Worm (Caenorhabditis elegans): Measurements from ENCODE around the gene ZK686.1.

DNA sequence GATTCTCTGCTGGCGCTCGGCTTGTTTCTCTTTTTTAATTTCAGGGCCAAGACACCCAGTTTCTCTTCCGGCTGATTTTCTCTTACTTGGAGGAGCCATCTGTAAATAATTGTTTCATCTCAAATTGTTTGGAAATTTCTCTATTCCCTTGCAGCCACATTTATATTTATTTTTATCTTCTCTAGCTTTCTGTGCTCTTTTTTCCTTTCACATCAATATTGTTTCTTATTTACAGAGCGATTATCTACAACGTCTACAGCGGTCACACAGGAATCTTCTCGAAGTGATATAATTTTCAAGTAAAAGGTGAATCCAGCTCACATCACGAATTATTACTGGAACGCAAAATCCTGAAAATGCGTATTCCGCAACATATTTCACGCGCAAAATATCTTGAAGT is at the start of gene ZK686.1, which contains the start of gene ZK686.6:
- TF ChIP-seq nhr-43 (tag; optimal IDR thresholded peaks at IDR 0.05; ENCODE audit: poor library complexity, severe bottlenecking) (no peak), pqm-1 (tag; optimal IDR thresholded peaks at IDR 0.05) (no peak), elt-1 (tag; optimal IDR thresholded peaks at IDR 0.05) (no peak)
